Fruit fly (Drosophila melanogaster) whole organism, wandering third instar larva: Measurements from ENCODE around the gene slow.

Experiments used
- Abd-B ChIP-seq: fragments of >200 bp; optimal IDR thresholded peaks from 2 replicates; lab custom pipeline; 2017; ENCODE audit warnings: missing biosample characterization, missing genetic modification characterization
- OdsH ChIP-seq: fragments of 200-800 bp; sonication (Bioruptor generic); optimal IDR thresholded peaks from 2 replicates; lab custom pipeline; 2016; ENCODE audit warnings: missing biosample characterization, mild to moderate bottlenecking, missing genetic modification characterization
- br ChIP-seq: fragments of 200-800 bp; sonication (Bioruptor generic); optimal IDR thresholded peaks from 2 replicates; lab custom pipeline; 2016; ENCODE audit warnings: missing biosample characterization, missing genetic modification characterization
- h ChIP-seq: fragments of 200-800 bp; sonication (Bioruptor generic); optimal IDR thresholded peaks from 3 replicates; lab custom pipeline; 2016; ENCODE audit warnings: missing biosample characterization, mild to moderate bottlenecking, missing genetic modification characterization
- pan ChIP-seq: fragments of >200 bp; optimal IDR thresholded peaks from 2 replicates; lab custom pipeline; 2017

dm6 chr3L:4414579-4414978, 30.3 kb downstream of the slow start:
- peak; percentile 13 for TF ChIP-seq OdsH
- TF ChIP-seq br (GFP tag; lab: Kevin White, UChicago), result no peak
- no peak for TF ChIP-seq pan (lab: Kevin White, UChicago)
- TF ChIP-seq h (GFP tag; lab: Kevin White, UChicago), result no peak
- TF ChIP-seq Abd-B (GFP tag; lab: Kevin White, UChicago), result no peak
